Fruit fly (Drosophila melanogaster) whole organism, wandering third instar larva: Measurements from ENCODE around the gene CG13300.

Experiments used
- Abd-B ChIP-seq: fragments of >200 bp; optimal IDR thresholded peaks from 2 replicates; lab custom pipeline; 2017; ENCODE audit warnings: missing biosample characterization, missing genetic modification characterization
- CG32264 ChIP-seq: fragments of 200-800 bp; sonication (Bioruptor generic); optimal IDR thresholded peaks from 2 replicates; lab custom pipeline; 2016; ENCODE audit warnings: missing biosample characterization, missing genetic modification characterization
- CG9705 ChIP-seq: fragments of 200-800 bp; sonication (Bioruptor generic); optimal IDR thresholded peaks from 2 replicates; lab custom pipeline; 2018; ENCODE audit warnings: missing biosample characterization, mild to moderate bottlenecking, missing genetic modification characterization
- CrebA ChIP-seq: fragments of 200-800 bp; sonication (Bioruptor generic); optimal IDR thresholded peaks from 2 replicates; lab custom pipeline; 2016; ENCODE audit warnings: missing biosample characterization, mild to moderate bottlenecking, missing genetic modification characterization, borderline replicate concordance
- Dfd ChIP-seq: fragments of >200 bp; optimal IDR thresholded peaks from 2 replicates; lab custom pipeline; 2017; ENCODE audit warnings: missing biosample characterization, missing genetic modification characterization
- Dif ChIP-seq: fragments of 200-275, 200-300 bp; sonication (Bioruptor generic); optimal IDR thresholded peaks from 2 replicates; lab custom pipeline; 2018; ENCODE audit warnings: missing biosample characterization, missing genetic modification characterization; ENCODE audit not compliant: partially characterized antibody
- GATAd ChIP-seq: sonication (Bioruptor generic); optimal IDR thresholded peaks from 2 replicates; lab custom pipeline; 2016; ENCODE audit warnings: missing biosample characterization, missing genetic modification characterization
- Hr83 ChIP-seq: fragments of 200-300 bp; sonication (Bioruptor generic); optimal IDR thresholded peaks from 2 replicates; lab custom pipeline; 2016; ENCODE audit warnings: missing biosample characterization, mild to moderate bottlenecking, missing genetic modification characterization, moderate library complexity; ENCODE audit not compliant: poor library complexity, severe bottlenecking
- Jra ChIP-seq: sonication (Bioruptor generic); optimal IDR thresholded peaks from 2 replicates; lab custom pipeline; 2016; ENCODE audit warnings: missing biosample characterization, missing genetic modification characterization
- Mio ChIP-seq: sonication (Bioruptor generic); optimal IDR thresholded peaks from 2 replicates; lab custom pipeline; 2016; ENCODE audit warnings: missing biosample characterization, missing genetic modification characterization
- N ChIP-seq: fragments of >200 bp; optimal IDR thresholded peaks from 2 replicates; lab custom pipeline; 2018; ENCODE audit warnings: missing biosample characterization, missing external identifiers, missing genetic modification characterization
- OdsH ChIP-seq: fragments of 200-800 bp; sonication (Bioruptor generic); optimal IDR thresholded peaks from 2 replicates; lab custom pipeline; 2016; ENCODE audit warnings: missing biosample characterization, mild to moderate bottlenecking, missing genetic modification characterization
- Rel ChIP-seq, 2 experiments: fragments of 200-800 bp; sonication (Bioruptor generic) in 1 of 2; optimal IDR thresholded peaks; 2 replicates in 1 of 2; 3 replicates in 1 of 2; lab custom pipeline; 2016 to 2019; ENCODE audit warnings: mild to moderate bottlenecking in 2 of 2, missing biosample characterization in 2 of 2, missing genetic modification characterization in 2 of 2, moderate library complexity in 1 of 2
- Sp1 ChIP-seq: fragments of 200-800 bp; sonication (Bioruptor generic); optimal IDR thresholded peaks from 3 replicates; lab custom pipeline; 2019; ENCODE audit warnings: missing biosample characterization, mild to moderate bottlenecking, missing genetic modification characterization, moderate library complexity
- Vsx2 ChIP-seq: fragments of 200-300, 225-300 bp; sonication (Bioruptor generic); optimal IDR thresholded peaks from 2 replicates; lab custom pipeline; 2018; ENCODE audit warnings: missing biosample characterization, missing genetic modification characterization; ENCODE audit not compliant: partially characterized antibody
- br ChIP-seq: fragments of 200-800 bp; sonication (Bioruptor generic); optimal IDR thresholded peaks from 2 replicates; lab custom pipeline; 2016; ENCODE audit warnings: missing biosample characterization, missing genetic modification characterization
- dl ChIP-seq, 2 experiments: fragments of 175-275, 200-275 bp in 1 of 2; fragments of 200-275 bp in 1 of 2; sonication (Bioruptor generic); optimal IDR thresholded peaks; lab custom pipeline; 2018; ENCODE audit warnings: mild to moderate bottlenecking in 2 of 2, missing biosample characterization in 2 of 2, missing genetic modification characterization in 2 of 2, moderate library complexity in 2 of 2; ENCODE audit not compliant: partially characterized antibody in 2 of 2, insufficient read depth in 1 of 2
- dmrt93B ChIP-seq: fragments of 200-800 bp; sonication (Bioruptor generic); optimal IDR thresholded peaks from 2 replicates; lab custom pipeline; 2018; ENCODE audit warnings: missing biosample characterization, mild to moderate bottlenecking, missing genetic modification characterization
- dsf ChIP-seq: sonication (Bioruptor generic); optimal IDR thresholded peaks from 2 replicates; lab custom pipeline; 2016; ENCODE audit warnings: missing biosample characterization, missing genetic modification characterization, borderline replicate concordance
- ey ChIP-seq: fragments of 200-800 bp; sonication (Bioruptor generic); optimal IDR thresholded peaks from 2 replicates; lab custom pipeline; 2016; ENCODE audit warnings: missing biosample characterization, missing genetic modification characterization
- foxo ChIP-seq, 2 experiments: fragments of 200-800 bp; sonication (Bioruptor generic); optimal IDR thresholded peaks; 2 replicates in 1 of 2; 3 replicates in 1 of 2; lab custom pipeline; 2016 to 2017; ENCODE audit warnings: missing biosample characterization in 2 of 2, missing genetic modification characterization in 2 of 2
- fru ChIP-seq: fragments of 200-800 bp; sonication (Bioruptor generic); optimal IDR thresholded peaks from 3 replicates; lab custom pipeline; 2016; ENCODE audit warnings: missing biosample characterization, mild to moderate bottlenecking, missing genetic modification characterization
- h ChIP-seq: fragments of 200-800 bp; sonication (Bioruptor generic); optimal IDR thresholded peaks from 3 replicates; lab custom pipeline; 2016; ENCODE audit warnings: missing biosample characterization, mild to moderate bottlenecking, missing genetic modification characterization
- jim ChIP-seq: fragments of 175-275, 200-325 bp; sonication (Bioruptor generic); optimal IDR thresholded peaks from 2 replicates; lab custom pipeline; 2016; ENCODE audit warnings: missing biosample characterization, mild to moderate bottlenecking, missing genetic modification characterization
- lola ChIP-seq: fragments of >200 bp; optimal IDR thresholded peaks from 2 replicates; lab custom pipeline; 2017; ENCODE audit warnings: missing biosample characterization, missing genetic modification characterization
- pan ChIP-seq: fragments of >200 bp; optimal IDR thresholded peaks from 2 replicates; lab custom pipeline; 2017
- psq ChIP-seq: fragments of 200-800 bp; sonication (Bioruptor generic); optimal IDR thresholded peaks from 3 replicates; lab custom pipeline; 2017; ENCODE audit warnings: missing biosample characterization, mild to moderate bottlenecking, missing genetic modification characterization, moderate library complexity
- rgr ChIP-seq: fragments of 200-800 bp; sonication (Bioruptor generic); optimal IDR thresholded peaks from 3 replicates; lab custom pipeline; 2016; ENCODE audit warnings: missing biosample characterization, mild to moderate bottlenecking, missing genetic modification characterization
- sage ChIP-seq: fragments of 200-800 bp; sonication (Bioruptor generic); optimal IDR thresholded peaks from 2 replicates; lab custom pipeline; 2016; ENCODE audit warnings: missing biosample characterization, mild to moderate bottlenecking, missing genetic modification characterization
- sv ChIP-seq: fragments of 200-800 bp; sonication (Bioruptor generic); optimal IDR thresholded peaks from 3 replicates; lab custom pipeline; 2016; ENCODE audit warnings: missing biosample characterization, missing genetic modification characterization
- tai ChIP-seq: sonication (Bioruptor generic); optimal IDR thresholded peaks from 2 replicates; lab custom pipeline; 2016; ENCODE audit warnings: missing biosample characterization, missing genetic modification characterization
- usp ChIP-seq: fragments of >200 bp; optimal IDR thresholded peaks from 2 replicates; lab custom pipeline; 2017; ENCODE audit warnings: missing biosample characterization, missing genetic modification characterization
- woc ChIP-seq: sonication (Bioruptor generic); optimal IDR thresholded peaks from 2 replicates; lab custom pipeline; 2016; ENCODE audit warnings: missing biosample characterization, mild to moderate bottlenecking, missing genetic modification characterization

Gene CG13300

dm6 chr3L:6310489-6310888 lies 41.7 kb downstream of the CG13300 start:
- no peak for TF ChIP-seq CG32264 (GFP tag; lab: Kevin White, UChicago)
- TF ChIP-seq psq, result no peak
- TF ChIP-seq OdsH (GFP tag; lab: Kevin White, UChicago), result no peak
- no peak for TF ChIP-seq Jra
- TF ChIP-seq foxo (GFP tag; optimal IDR thresholded peaks at IDR 0.05; lab: Kevin White, UChicago), result no peak
- TF ChIP-seq sv, result no peak
- TF ChIP-seq br (GFP tag; lab: Kevin White, UChicago), result no peak
- no peak for TF ChIP-seq dsf (GFP tag; lab: Kevin White, UChicago)
- TF ChIP-seq dl (GFP tag; optimal IDR thresholded peaks at IDR 0.05; lab: Kevin White, UChicago; ENCODE audit: insufficient read depth in 1 of 2, partially characterized antibody in 2 of 2), result no peak
- TF ChIP-seq Hr83, result no peak
- TF ChIP-seq, all 38 proteins: peak for 0

- TF ChIP-seq Dif (no peak), h (GFP tag; lab: Kevin White, UChicago) (no peak), pan (lab: Kevin White, UChicago) (no peak), sage (GFP tag; lab: Kevin White, UChicago) (no peak), tai (GFP tag; lab: Kevin White, UChicago) (no peak), usp (no peak), Hr83 (no peak), psq (no peak), OdsH (GFP tag; lab: Kevin White, UChicago) (no peak), CG9705 (GFP tag; lab: Kevin White, UChicago) (no peak), woc (no peak), sv (no peak), Abd-B (GFP tag; lab: Kevin White, UChicago) (no peak), br (GFP tag; lab: Kevin White, UChicago) (no peak), GATAd (no peak), lola (no peak), Mio (GFP tag; lab: Kevin White, UChicago) (no peak)
Observed at dm6 chr3L:6309726-6310125, 42.5 kb downstream of the CG13300 start.

dm6 chr3L:6308596-6308995 lies 43.6 kb downstream of the CG13300 start:
- no peak for TF ChIP-seq woc
- TF ChIP-seq fru (GFP tag; lab: Kevin White, UChicago), result no peak
- TF ChIP-seq pan (lab: Kevin White, UChicago), result no peak

- TF ChIP-seq lola (no peak), Vsx2 (no peak), tai (GFP tag; lab: Kevin White, UChicago) (no peak), ey (GFP tag; lab: Kevin White, UChicago) (no peak), fru (GFP tag; lab: Kevin White, UChicago) (no peak), Hr83 (no peak), h (GFP tag; lab: Kevin White, UChicago) (no peak), jim (GFP tag; lab: Kevin White, UChicago) (no peak), foxo (GFP tag; optimal IDR thresholded peaks at IDR 0.05; lab: Kevin White, UChicago) (no peak), CrebA (GFP tag; lab: Kevin White, UChicago) (no peak)
Observed at dm6 chr3L:6307298-6307697, 44.9 kb downstream of the CG13300 start.

- no peak for TF ChIP-seq sage (GFP tag; lab: Kevin White, UChicago)
- TF ChIP-seq br (GFP tag; lab: Kevin White, UChicago), result no peak
- TF ChIP-seq Mio (GFP tag; lab: Kevin White, UChicago), result no peak
- no peak for TF ChIP-seq psq
- TF ChIP-seq lola, result no peak
- TF ChIP-seq CG32264 (GFP tag; lab: Kevin White, UChicago), result no peak
- no peak for TF ChIP-seq rgr (GFP tag; lab: Kevin White, UChicago)
- no peak for TF ChIP-seq GATAd
- no peak for TF ChIP-seq usp
- no peak for TF ChIP-seq Sp1 (GFP tag; lab: Kevin White, UChicago)
- no peak for TF ChIP-seq dmrt93B
- TF ChIP-seq Dfd, result no peak
- no peak for TF ChIP-seq N (GFP tag; lab: Kevin White, UChicago)
- no peak for TF ChIP-seq sv
- no peak for TF ChIP-seq tai (GFP tag; lab: Kevin White, UChicago)
- TF ChIP-seq foxo (GFP tag; optimal IDR thresholded peaks at IDR 0.05; lab: Kevin White, UChicago), result no peak
- TF ChIP-seq Rel (GFP tag; optimal IDR thresholded peaks at IDR 0.05; lab: Kevin White, UChicago), result no peak
- no peak for TF ChIP-seq Rel (tag; optimal IDR thresholded peaks at IDR 0.05; lab: Kevin White, UChicago)
- no peak for TF ChIP-seq Abd-B (GFP tag; lab: Kevin White, UChicago)
- TF ChIP-seq OdsH (GFP tag; lab: Kevin White, UChicago), result no peak
Observed at dm6 chr3L:6304859-6305258, 47.3 kb downstream of the CG13300 start.
